Fruit fly (Drosophila melanogaster) whole organism: Measurements from ENCODE around the gene cni.

ENCODE experiments used
- CG8478 ChIP-seq: fragments of >200 bp; optimal IDR thresholded peaks from 2 replicates; lab custom pipeline; 2018; ENCODE audit warnings: inconsistent platforms
- EcR ChIP-seq, 2 experiments: fragments of >200 bp; optimal IDR thresholded peaks; 2 replicates each; lab custom pipeline; 2017; ENCODE audit warnings: missing biosample characterization in 2 of 2, missing genetic modification characterization in 2 of 2, missing genetic modification reagents in 2 of 2
- pan ChIP-seq: fragments of >200 bp; optimal IDR thresholded peaks from 2 replicates; lab custom pipeline; 2017
- psq ChIP-seq: fragments of >200 bp; optimal IDR thresholded peaks from 2 replicates; lab custom pipeline; 2017
- usp ChIP-seq: fragments of >200 bp; optimal IDR thresholded peaks from 2 replicates; lab custom pipeline; 2017; ENCODE audit warnings: missing biosample characterization, missing genetic modification characterization, mixed read lengths

DNA sequence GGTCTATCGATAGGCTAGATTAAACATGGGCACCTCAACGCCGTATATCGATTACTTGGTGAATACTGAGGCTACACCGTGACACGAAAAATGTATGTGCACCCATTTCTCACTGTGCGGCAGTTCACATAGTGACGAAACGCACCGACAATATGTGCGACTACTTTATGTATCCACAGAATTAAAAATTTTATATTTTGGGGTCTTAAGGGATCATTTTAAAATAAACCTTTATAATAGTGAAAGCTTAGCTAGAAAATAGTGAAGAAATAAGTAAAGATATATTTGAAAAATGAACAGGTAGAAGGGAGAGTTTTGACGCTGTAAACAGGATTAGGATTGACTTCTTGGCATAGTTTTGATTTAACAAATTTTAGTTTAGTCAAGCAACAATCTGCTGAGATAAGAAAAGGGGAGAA lies 18.6 kb upstream of the cni start, which contains the start of gene mRpL4:
- TF ChIP-seq usp (GFP tag; lab: Kevin White, UChicago) (no peak), psq (lab: Kevin White, UChicago) (no peak), pan (no peak), EcR (GFP tag; optimal IDR thresholded peaks at IDR 0.05; lab: Kevin White, UChicago) (no peak), CG8478 (no peak)
